Fruit fly (Drosophila melanogaster) whole organism, embryonic: ENCODE measurements around the gene CG43693.
A peak's percentile ranks its signal among the peaks of the same experiment; 100 is the strongest.

ENCODE experiments used
- CG10274 ChIP-seq: fragments of 200-800 bp; sonication (Bioruptor generic); optimal IDR thresholded peaks from 3 replicates; lab custom pipeline; 2017; ENCODE audit warnings: missing biosample characterization, mild to moderate bottlenecking, missing genetic modification characterization
- CG10959 ChIP-seq: fragments of 200-800 bp; sonication (Bioruptor generic); IDR thresholded peaks from 2 replicates; pipeline ENCODE4 v1.3.6; 2022; ENCODE audit warnings: missing biosample characterization, missing genetic modification characterization
- CG11247 ChIP-seq: fragments of 200-800 bp; sonication (Bioruptor generic); IDR thresholded peaks from 2 replicates; pipeline ENCODE4 v1.3.6; 2022; ENCODE audit warnings: missing biosample characterization, missing genetic modification characterization
- CG11456 ChIP-seq: fragments of 200-800 bp; sonication (Bioruptor generic); IDR thresholded peaks from 3 replicates; pipeline ENCODE4 v1.3.6; 2022; ENCODE audit warnings: missing biosample characterization, missing genetic modification characterization
- CG14441 ChIP-seq: fragments of 200-800 bp; sonication (Bioruptor generic); IDR thresholded peaks from 2 replicates; pipeline ENCODE4 v1.3.6; 2022; ENCODE audit warnings: missing biosample characterization, missing genetic modification characterization
- CG15601 ChIP-seq: fragments of 200-800 bp; sonication (Bioruptor generic); optimal IDR thresholded peaks from 3 replicates; lab custom pipeline; 2019; ENCODE audit warnings: missing biosample characterization, mild to moderate bottlenecking, missing genetic modification characterization, moderate library complexity
- CG16815 ChIP-seq: fragments of 200-800 bp; sonication (Bioruptor generic); optimal IDR thresholded peaks from 3 replicates; lab custom pipeline; 2017; ENCODE audit warnings: missing biosample characterization, mild to moderate bottlenecking, missing genetic modification characterization
- CG17359 ChIP-seq: fragments of 200-800 bp; sonication (Bioruptor generic); optimal IDR thresholded peaks from 3 replicates; lab custom pipeline; 2018; ENCODE audit warnings: missing biosample characterization, mild to moderate bottlenecking, missing genetic modification characterization, moderate library complexity
- CG17568 ChIP-seq: fragments of 200-800 bp; sonication (Bioruptor generic); optimal IDR thresholded peaks from 2 replicates; lab custom pipeline; 2018; ENCODE audit warnings: missing biosample characterization, mild to moderate bottlenecking, missing genetic modification characterization, moderate library complexity
- CG2712 ChIP-seq: fragments of 200-800 bp; optimal IDR thresholded peaks from 3 replicates; lab custom pipeline; 2019; ENCODE audit warnings: missing biosample characterization, mild to moderate bottlenecking, missing genetic modification characterization, moderate library complexity
- CG32772 ChIP-seq: fragments of 200-800 bp; sonication (Bioruptor generic); IDR thresholded peaks from 2 replicates; pipeline ENCODE4 v1.3.6; 2022; ENCODE audit warnings: missing biosample characterization, missing genetic modification characterization
- CG34376 ChIP-seq: fragments of 200-800 bp; sonication (Bioruptor generic); optimal IDR thresholded peaks from 2 replicates; lab custom pipeline; 2018; ENCODE audit warnings: missing biosample characterization, mild to moderate bottlenecking, missing genetic modification characterization
- CG34422 ChIP-seq: fragments of 200-800 bp; sonication (Bioruptor generic); IDR thresholded peaks from 3 replicates; pipeline ENCODE4 v1.3.6; 2022; ENCODE audit warnings: missing biosample characterization, missing genetic modification characterization
- CG3995 ChIP-seq: fragments of 200-800 bp; sonication (Bioruptor generic); optimal IDR thresholded peaks from 3 replicates; lab custom pipeline; 2016; ENCODE audit warnings: missing biosample characterization, missing genetic modification characterization
- CG4282 ChIP-seq: fragments of 200-800 bp; sonication (Bioruptor generic); optimal IDR thresholded peaks from 2 replicates; lab custom pipeline; 2016; ENCODE audit warnings: missing biosample characterization, missing genetic modification characterization
- CG4328 ChIP-seq: fragments of 200-800 bp; sonication (Bioruptor generic); optimal IDR thresholded peaks from 3 replicates; lab custom pipeline; 2017; ENCODE audit warnings: missing biosample characterization, missing genetic modification reagents, missing genetic modification characterization
- CG5245 ChIP-seq: fragments of 200-800 bp; sonication (Bioruptor generic); optimal IDR thresholded peaks from 3 replicates; lab custom pipeline; 2016; ENCODE audit warnings: missing biosample characterization, missing genetic modification characterization
- CG6683 ChIP-seq: fragments of 200-800 bp; sonication (Bioruptor generic); optimal IDR thresholded peaks from 2 replicates; lab custom pipeline; 2017; ENCODE audit warnings: missing biosample characterization, mild to moderate bottlenecking, missing genetic modification characterization, missing genetic modification reagents
- CG6689 ChIP-seq: fragments of 200-800 bp; sonication (Bioruptor generic); IDR thresholded peaks from 2 replicates; pipeline ENCODE4 v1.3.6; 2022; ENCODE audit warnings: missing biosample characterization, missing genetic modification characterization
- CG6813 ChIP-seq: fragments of 200-800 bp; sonication (Bioruptor generic); optimal IDR thresholded peaks from 2 replicates; lab custom pipeline; 2017; ENCODE audit warnings: missing biosample characterization, missing genetic modification characterization, mild to moderate bottlenecking, moderate library complexity, missing genetic modification reagents
- CG9797 ChIP-seq: fragments of 200-800 bp; sonication (Bioruptor generic); optimal IDR thresholded peaks from 3 replicates; lab custom pipeline; 2018; ENCODE audit warnings: missing biosample characterization, mild to moderate bottlenecking, missing genetic modification characterization
- Dp ChIP-seq: fragments of 200-800 bp; sonication (Bioruptor generic); optimal IDR thresholded peaks from 2 replicates; lab custom pipeline; 2018; ENCODE audit warnings: missing biosample characterization, mild to moderate bottlenecking, missing genetic modification characterization, moderate library complexity
- Ets65A ChIP-seq: fragments of 200-800 bp; sonication (Bioruptor generic); peaks from one replicate; lab custom pipeline; 2016; ENCODE audit warnings: missing biosample characterization, missing genetic modification characterization
- Ets97D ChIP-seq: fragments of 200-800 bp; sonication (Bioruptor generic); optimal IDR thresholded peaks from 3 replicates; lab custom pipeline; 2016; ENCODE audit warnings: missing biosample characterization, missing genetic modification characterization
- Fer3 ChIP-seq: fragments of 200-800 bp; sonication (Bioruptor generic); optimal IDR thresholded peaks from 2 replicates; lab custom pipeline; 2018; ENCODE audit warnings: missing biosample characterization, mild to moderate bottlenecking, missing genetic modification characterization, moderate library complexity
- HLHmδ ChIP-seq: fragments of 200-800 bp; sonication (Bioruptor generic); optimal IDR thresholded peaks from 2 replicates; lab custom pipeline; 2018; ENCODE audit warnings: missing biosample characterization, mild to moderate bottlenecking, missing genetic modification characterization, moderate library complexity
- Mes4 ChIP-seq: fragments of 200-800 bp; sonication (Bioruptor generic); optimal IDR thresholded peaks from 2 replicates; lab custom pipeline; 2016; ENCODE audit warnings: missing biosample characterization, missing genetic modification characterization
- Mrtf ChIP-seq: fragments of 200-800 bp; sonication (Bioruptor generic); IDR thresholded peaks from 3 replicates; pipeline ENCODE4 v1.3.6; 2022; ENCODE audit warnings: missing biosample characterization, missing genetic modification characterization
- NC2α ChIP-seq: fragments of 200-800 bp; sonication (Bioruptor generic); optimal IDR thresholded peaks from 2 replicates; lab custom pipeline; 2016; ENCODE audit warnings: missing biosample characterization, missing genetic modification characterization
- Nf-YC ChIP-seq: fragments of 200-800 bp; optimal IDR thresholded peaks from 3 replicates; lab custom pipeline; 2019; ENCODE audit warnings: missing biosample characterization, mild to moderate bottlenecking, missing genetic modification characterization, moderate library complexity
- Optix ChIP-seq: fragments of 200-800 bp; sonication (Bioruptor generic); IDR thresholded peaks from 3 replicates; pipeline ENCODE4 v1.3.6; 2022; ENCODE audit warnings: missing biosample characterization, missing genetic modification characterization
- Ravus ChIP-seq: fragments of 200-800 bp; sonication (Bioruptor generic); IDR thresholded peaks from 2 replicates; pipeline ENCODE4 v1.3.6; 2022; ENCODE audit warnings: missing biosample characterization, missing genetic modification characterization
- Stat92E ChIP-seq, 3 experiments: fragments of >200 bp in 2 of 3; fragments of 200-800 bp in 1 of 3; sonication (Bioruptor generic) in 1 of 3; optimal IDR thresholded peaks; 2 replicates each; lab custom pipeline; 2017 to 2019; ENCODE audit warnings: missing biosample characterization in 3 of 3, missing genetic modification characterization in 3 of 3, mild to moderate bottlenecking in 1 of 3, moderate library complexity in 1 of 3
- TFAM ChIP-seq: fragments of 200-800 bp; sonication (Bioruptor generic); optimal IDR thresholded peaks from 2 replicates; lab custom pipeline; 2017; ENCODE audit warnings: missing biosample characterization, missing genetic modification characterization, inconsistent platforms
- Xrp1 ChIP-seq: fragments of 200-800 bp; sonication (Bioruptor generic); IDR thresholded peaks from 2 replicates; pipeline ENCODE4 v1.3.6; 2022; ENCODE audit warnings: missing biosample characterization, missing genetic modification characterization
- ara ChIP-seq: fragments of 200-800 bp; sonication (Bioruptor generic); IDR thresholded peaks from 2 replicates; pipeline ENCODE4 v1.3.6; 2022; ENCODE audit warnings: missing biosample characterization, missing genetic modification characterization
- ci ChIP-seq: fragments of 200-800 bp; sonication (Bioruptor generic); IDR thresholded peaks from 3 replicates; pipeline ENCODE4 v1.3.6; 2022; ENCODE audit warnings: missing biosample characterization, missing genetic modification characterization
- corto ChIP-seq: fragments of 200-800 bp; sonication (Bioruptor generic); optimal IDR thresholded peaks from 2 replicates; lab custom pipeline; 2016; ENCODE audit warnings: missing biosample characterization, mild to moderate bottlenecking, missing genetic modification characterization, moderate library complexity
- fd3F ChIP-seq: fragments of 200-800 bp; sonication (Bioruptor generic); optimal IDR thresholded peaks from 2 replicates; lab custom pipeline; 2018; ENCODE audit warnings: missing biosample characterization, mild to moderate bottlenecking, missing genetic modification characterization, moderate library complexity
- grau ChIP-seq: fragments of 200-800 bp; optimal IDR thresholded peaks from 3 replicates; lab custom pipeline; 2019; ENCODE audit warnings: missing biosample characterization, mild to moderate bottlenecking, missing genetic modification characterization, moderate library complexity
- grn ChIP-seq: fragments of 200-800 bp; sonication (Bioruptor generic); optimal IDR thresholded peaks from 3 replicates; lab custom pipeline; 2017; ENCODE audit warnings: missing biosample characterization, missing genetic modification characterization
- pho ChIP-seq: fragments of 200-800 bp; sonication (Bioruptor generic); optimal IDR thresholded peaks from 2 replicates; lab custom pipeline; 2016; ENCODE audit warnings: missing biosample characterization, missing genetic modification characterization
- pzg ChIP-seq: fragments of 200-800 bp; sonication (Bioruptor generic); optimal IDR thresholded peaks from 3 replicates; lab custom pipeline; 2018; ENCODE audit warnings: missing biosample characterization, mild to moderate bottlenecking, missing genetic modification characterization, moderate library complexity
- tin ChIP-seq: fragments of 200-800 bp; sonication (Bioruptor generic); optimal IDR thresholded peaks from 3 replicates; lab custom pipeline; 2016; ENCODE audit warnings: missing biosample characterization, missing genetic modification characterization
- trem ChIP-seq: fragments of 200-800 bp; optimal IDR thresholded peaks from 3 replicates; lab custom pipeline; 2019; ENCODE audit warnings: missing biosample characterization, mild to moderate bottlenecking, missing genetic modification characterization, moderate library complexity
- tx ChIP-seq: fragments of 200-800 bp; sonication (Bioruptor generic); optimal IDR thresholded peaks from 2 replicates; lab custom pipeline; 2016; ENCODE audit warnings: missing biosample characterization, missing genetic modification characterization
- unc-4 ChIP-seq: fragments of 200-800 bp; sonication (Bioruptor generic); IDR thresholded peaks from 2 replicates; pipeline ENCODE4 v1.3.6; 2022; ENCODE audit warnings: missing biosample characterization, missing genetic modification characterization; ENCODE audit not compliant: partially characterized antibody
- zen2 ChIP-seq: fragments of 200-800 bp; sonication (Bioruptor generic); IDR thresholded peaks from 3 replicates; pipeline ENCODE4 v1.3.6; 2022; ENCODE audit warnings: missing biosample characterization, missing genetic modification characterization; ENCODE audit not compliant: partially characterized antibody
- zfh2 ChIP-seq: fragments of 200-800 bp; sonication (Bioruptor generic); optimal IDR thresholded peaks from 2 replicates; lab custom pipeline; 2016; ENCODE audit warnings: missing biosample characterization, missing genetic modification characterization

Gene CG43693

DNA sequence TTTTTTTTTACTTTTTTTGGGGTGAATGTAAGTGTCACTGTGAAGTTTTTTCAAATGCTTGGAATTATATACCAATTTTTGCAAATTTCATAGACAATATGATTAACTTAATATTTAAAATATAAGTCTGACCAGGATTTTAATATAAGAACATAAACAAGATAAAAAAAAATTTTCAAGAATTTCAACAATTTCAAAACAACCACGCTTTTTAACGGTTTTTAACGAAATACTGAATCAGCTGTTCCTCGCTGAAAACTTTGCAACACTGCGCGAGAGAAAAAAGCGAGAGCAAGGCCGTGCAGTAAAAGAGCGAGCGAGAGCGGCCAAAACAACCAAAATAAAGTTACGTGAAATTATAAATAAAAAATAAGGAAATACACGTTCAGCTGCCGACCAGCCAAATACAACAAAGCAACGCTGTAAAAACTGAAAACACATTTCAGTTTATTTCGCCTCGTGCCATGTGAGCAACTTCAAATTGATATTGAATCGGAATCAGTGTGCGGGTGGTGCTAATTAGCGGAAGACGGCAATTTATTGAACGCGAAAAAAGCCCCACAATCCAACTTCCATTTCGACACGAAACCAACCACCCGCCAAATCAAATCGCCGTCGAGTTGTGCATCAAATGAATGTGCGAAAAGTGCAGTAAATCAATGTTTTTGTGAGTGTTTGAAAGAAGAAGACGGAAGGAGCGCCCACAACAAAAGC, 45.2 kb upstream of the CG43693 start, which contains the start of the genes CG46439, Iyd and CG33947 (continued):
- TF ChIP-seq CG14441 (peak; percentile 29; the same call in 1 of the 2 replicates), CG34376 (GFP tag; lab: Kevin White, UChicago) (peak; percentile 41), CG34422 (GFP tag; lab: Robert Waterston, UW) (no peak; the same call in 2 of the 3 replicates), Ets97D (GFP tag; lab: Kevin White, UChicago) (peak; percentile 34), zfh2 (GFP tag; lab: Kevin White, UChicago) (peak; percentile 22), ci (GFP tag; lab: Robert Waterston, UW) (peak; percentile 4; the same call in 1 of the 3 replicates), Optix (GFP tag; lab: Robert Waterston, UW) (0 out of 3 replicates have a peak, but pooled peaks have one; percentile 6), Dp (GFP tag; lab: Kevin White, UChicago) (peak; percentile 67), CG17568 (peak; percentile 25), CG6683 (GFP tag; lab: Kevin White, UChicago) (no peak), fd3F (no peak), pho (no peak), NC2α (GFP tag; lab: Kevin White, UChicago) (no peak), CG5245 (no peak), CG2712 (peak; percentile 5), TFAM (GFP tag; lab: Kevin White, UChicago) (no peak), Ravus (GFP tag; lab: Robert Waterston, UW) (no peak), trem (tag; lab: Kevin White, UChicago) (peak; percentile 18), zen2 (GFP tag; lab: Robert Waterston, UW) (no peak; the same call in 2 of the 3 replicates), CG15601 (tag; lab: Kevin White, UChicago) (no peak), CG3995 (GFP tag; lab: Kevin White, UChicago) (peak; percentile 2), HLHmδ (GFP tag; lab: Kevin White, UChicago) (no peak), CG10274 (GFP tag; lab: Kevin White, UChicago) (no peak), grn (GFP tag; lab: Kevin White, UChicago) (no peak), CG4282 (GFP tag; lab: Kevin White, UChicago) (no peak), corto (GFP tag; lab: Kevin White, UChicago) (peak; percentile 16), CG17359 (tag; lab: Kevin White, UChicago) (peak; percentile 14), tin (GFP tag; lab: Kevin White, UChicago) (no peak), CG6689 (GFP tag; lab: Robert Waterston, UW) (peak; percentile 24; the same call in 1 of the 2 replicates), CG11247 (GFP tag; lab: Robert Waterston, UW) (no peak), Ets65A (GFP tag; lab: Kevin White, UChicago) (no peak), ara (GFP tag; lab: Robert Waterston, UW) (no peak), CG9797 (peak; percentile 32), Mes4 (GFP tag; lab: Kevin White, UChicago) (no peak), pzg (GFP tag; lab: Kevin White, UChicago) (peak; percentile 37), grau (peak; percentile 2), CG10959 (GFP tag; lab: Robert Waterston, UW) (no peak), CG11456 (no peak), CG16815 (GFP tag; lab: Kevin White, UChicago) (no peak), Fer3 (no peak), Mrtf (GFP tag; lab: Robert Waterston, UW) (no peak), CG32772 (GFP tag; lab: Robert Waterston, UW) (no peak), Nf-YC (tag; lab: Kevin White, UChicago) (peak; percentile 13), CG6813 (no peak), tx (no peak), unc-4 (peak; percentile 40; the same call in 1 of the 2 replicates), Xrp1 (GFP tag; lab: Robert Waterston, UW) (0 out of 2 replicates have a peak, but pooled peaks have one; percentile 19), CG4328 (no peak), Stat92E (GFP tag; optimal IDR thresholded peaks at IDR 0.05; lab: Kevin White, UChicago) (no peak)
